Worm (Caenorhabditis elegans) whole organism, mixed stage, embryonic: ENCODE results near the gene tag-275.

Source experiments
- blmp-1 ChIP-seq: fragments of 150-350 bp; optimal IDR thresholded peaks from 2 replicates; lab custom pipeline; 2014; ENCODE audit warnings: missing biosample characterization, missing genetic modification characterization
- mep-1 ChIP-seq: fragments of 150-350 bp; optimal IDR thresholded peaks from 2 replicates; lab custom pipeline; 2017; ENCODE audit warnings: missing biosample characterization, missing genetic modification reagents, missing genetic modification characterization, inconsistent platforms
- snpc-4 ChIP-seq: fragments of 150-350 bp; optimal IDR thresholded peaks from 2 replicates; lab custom pipeline; 2014; ENCODE audit warnings: missing biosample characterization, missing genetic modification characterization
- sptf-1 ChIP-seq: sonication (generic microtip); optimal IDR thresholded peaks from 2 replicates; lab custom pipeline; 2017; ENCODE audit warnings: mild to moderate bottlenecking, missing genetic modification characterization, moderate library complexity, missing compliant biosample characterization
- unc-39 ChIP-seq: fragments of 150-350 bp; optimal IDR thresholded peaks from 2 replicates; lab custom pipeline; 2014; ENCODE audit warnings: missing biosample characterization, missing genetic modification characterization
- ztf-11 ChIP-seq: fragments of 150-350 bp; optimal IDR thresholded peaks from 2 replicates; lab custom pipeline; 2014; ENCODE audit warnings: missing biosample characterization, missing genetic modification characterization

DNA sequence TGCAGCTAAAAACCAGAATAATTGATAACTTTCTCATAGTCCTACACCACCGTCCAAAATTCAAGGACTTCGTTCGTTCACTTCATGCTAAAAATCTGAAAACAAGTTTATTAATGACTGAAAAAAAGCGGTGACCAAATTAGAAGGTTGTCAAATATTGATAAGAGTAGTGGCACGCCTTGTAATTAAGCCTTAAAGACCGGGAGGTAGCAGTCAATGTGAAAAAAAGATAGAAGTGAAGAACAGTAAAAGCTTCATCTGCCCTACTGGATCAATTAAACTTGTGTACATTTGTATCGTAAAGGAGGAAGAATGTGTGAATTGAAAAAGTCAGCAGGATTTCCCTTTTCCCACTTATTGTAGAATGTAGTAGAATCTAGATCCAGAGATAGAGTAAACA is at the start of gene tag-275:
- no peak for TF ChIP-seq mep-1 (tag; lab: Kevin White, UChicago)
- TF ChIP-seq unc-39 (tag; lab: Kevin White, UChicago) = no peak
- no peak for TF ChIP-seq sptf-1
- no peak for TF ChIP-seq ztf-11 (tag; lab: Kevin White, UChicago)
- no peak for TF ChIP-seq blmp-1 (tag; lab: Kevin White, UChicago)
- no peak for TF ChIP-seq snpc-4 (tag; lab: Kevin White, UChicago)
